Fruit fly (Drosophila melanogaster) whole organism, embryonic: ENCODE measurements around the gene CG8326.
A peak's percentile ranks its signal among the peaks of the same experiment; 100 is the strongest.

Experiments
- Atf3 ChIP-seq: fragments of 200-800 bp; sonication (Bioruptor generic); optimal IDR thresholded peaks from 3 replicates; lab custom pipeline; 2016; ENCODE audit warnings: missing biosample characterization, missing genetic modification characterization
- CG10979 ChIP-seq: fragments of 200-800 bp; sonication (Bioruptor generic); optimal IDR thresholded peaks from 2 replicates; lab custom pipeline; 2018; ENCODE audit warnings: missing biosample characterization, mild to moderate bottlenecking, missing genetic modification characterization, moderate library complexity
- CG11398 ChIP-seq: fragments of 200-800 bp; sonication (Bioruptor generic); optimal IDR thresholded peaks from 2 replicates; lab custom pipeline; 2016; ENCODE audit warnings: missing biosample characterization, missing genetic modification characterization
- CG11504 ChIP-seq: fragments of 200-800 bp; sonication (Bioruptor generic); optimal IDR thresholded peaks from 3 replicates; lab custom pipeline; 2019; ENCODE audit warnings: missing biosample characterization, mild to moderate bottlenecking, missing genetic modification characterization, moderate library complexity
- CG11723 ChIP-seq: fragments of 200-800 bp; sonication (Bioruptor generic); optimal IDR thresholded peaks from 2 replicates; lab custom pipeline; 2017; ENCODE audit warnings: missing biosample characterization, mild to moderate bottlenecking, missing genetic modification characterization
- CG12104 ChIP-seq: fragments of 200-800 bp; sonication (Bioruptor generic); optimal IDR thresholded peaks from 3 replicates; lab custom pipeline; 2016; ENCODE audit warnings: missing biosample characterization, missing genetic modification characterization
- CG12744 ChIP-seq: fragments of 200-800 bp; sonication (Bioruptor generic); optimal IDR thresholded peaks from 2 replicates; lab custom pipeline; 2016; ENCODE audit warnings: missing biosample characterization, missing genetic modification characterization
- CG14667 ChIP-seq: fragments of 200-800 bp; sonication (Bioruptor generic); IDR thresholded peaks from 2 replicates; pipeline ENCODE4 v1.3.6; 2022; ENCODE audit warnings: missing biosample characterization, missing genetic modification characterization
- CG15073 ChIP-seq: fragments of 200-800 bp; sonication (Bioruptor generic); optimal IDR thresholded peaks from 2 replicates; lab custom pipeline; 2016; ENCODE audit warnings: missing biosample characterization, missing genetic modification characterization
- CG15696 ChIP-seq: fragments of 200-800 bp; sonication (Bioruptor generic); optimal IDR thresholded peaks from 2 replicates; lab custom pipeline; 2019; ENCODE audit warnings: missing biosample characterization, mild to moderate bottlenecking, missing genetic modification characterization, moderate library complexity
- CG16815 ChIP-seq: fragments of 200-800 bp; sonication (Bioruptor generic); optimal IDR thresholded peaks from 3 replicates; lab custom pipeline; 2017; ENCODE audit warnings: missing biosample characterization, mild to moderate bottlenecking, missing genetic modification characterization
- CG18599 ChIP-seq: fragments of 200-800 bp; sonication (Bioruptor generic); optimal IDR thresholded peaks from 3 replicates; lab custom pipeline; 2017; ENCODE audit warnings: missing biosample characterization, missing genetic modification characterization, mild to moderate bottlenecking, moderate library complexity, missing genetic modification reagents
- CG2129 ChIP-seq: fragments of 200-800 bp; sonication (Bioruptor generic); IDR thresholded peaks from 2 replicates; pipeline ENCODE4 v1.3.6; 2022; ENCODE audit warnings: missing biosample characterization, missing genetic modification characterization; ENCODE audit not compliant: partially characterized antibody
- CG2712 ChIP-seq: fragments of 200-800 bp; optimal IDR thresholded peaks from 3 replicates; lab custom pipeline; 2019; ENCODE audit warnings: missing biosample characterization, mild to moderate bottlenecking, missing genetic modification characterization, moderate library complexity
- CG3065 ChIP-seq: fragments of 200-800 bp; sonication (Bioruptor generic); optimal IDR thresholded peaks from 2 replicates; lab custom pipeline; 2016; ENCODE audit warnings: missing biosample characterization, missing genetic modification characterization
- CG31388 ChIP-seq: fragments of 200-800 bp; sonication (Bioruptor generic); optimal IDR thresholded peaks from 2 replicates; lab custom pipeline; 2016; ENCODE audit warnings: missing biosample characterization, missing genetic modification characterization
- CG3407 ChIP-seq: fragments of 200-800 bp; sonication (Bioruptor generic); optimal IDR thresholded peaks from 2 replicates; lab custom pipeline; 2018; ENCODE audit warnings: missing biosample characterization, mild to moderate bottlenecking, missing genetic modification characterization
- CG34422 ChIP-seq: fragments of 200-800 bp; sonication (Bioruptor generic); IDR thresholded peaks from 3 replicates; pipeline ENCODE4 v1.3.6; 2022; ENCODE audit warnings: missing biosample characterization, missing genetic modification characterization
- CG3847 ChIP-seq: fragments of 200-800 bp; sonication (Bioruptor generic); IDR thresholded peaks from 2 replicates; pipeline ENCODE4 v1.3.6; 2022; ENCODE audit warnings: missing biosample characterization, missing genetic modification characterization
- CG5245 ChIP-seq: fragments of 200-800 bp; sonication (Bioruptor generic); optimal IDR thresholded peaks from 3 replicates; lab custom pipeline; 2016; ENCODE audit warnings: missing biosample characterization, missing genetic modification characterization
- CG6175 ChIP-seq: fragments of 200-800 bp; sonication (Bioruptor generic); IDR thresholded peaks from 3 replicates; pipeline ENCODE4 v1.3.6; 2022; ENCODE audit warnings: missing biosample characterization, missing genetic modification characterization
- CG6765 ChIP-seq: fragments of 200-800 bp; sonication (Bioruptor generic); optimal IDR thresholded peaks from 3 replicates; lab custom pipeline; 2017; ENCODE audit warnings: missing biosample characterization, mild to moderate bottlenecking, missing genetic modification characterization
- CG6813 ChIP-seq: fragments of 200-800 bp; sonication (Bioruptor generic); optimal IDR thresholded peaks from 2 replicates; lab custom pipeline; 2017; ENCODE audit warnings: missing biosample characterization, missing genetic modification characterization, mild to moderate bottlenecking, moderate library complexity, missing genetic modification reagents
- E2f1 ChIP-seq: fragments of 200-800 bp; sonication (Bioruptor generic); IDR thresholded peaks from 2 replicates; pipeline ENCODE4 v1.3.6; 2022; ENCODE audit warnings: missing biosample characterization, missing genetic modification characterization
- Elba2 ChIP-seq: fragments of 200-800 bp; sonication (Bioruptor generic); optimal IDR thresholded peaks from 3 replicates; lab custom pipeline; 2016; ENCODE audit warnings: missing biosample characterization, missing genetic modification characterization
- HLH3B ChIP-seq: fragments of 200-800 bp; sonication (Bioruptor generic); IDR thresholded peaks from 2 replicates; pipeline ENCODE4 v1.3.6; 2022; ENCODE audit warnings: missing biosample characterization, missing genetic modification characterization
- Hmx ChIP-seq: fragments of 200-800 bp; sonication (Bioruptor generic); optimal IDR thresholded peaks from 2 replicates; lab custom pipeline; 2016; ENCODE audit warnings: missing biosample characterization, missing genetic modification characterization
- Lhr ChIP-seq: fragments of 200-800 bp; sonication (Bioruptor generic); optimal IDR thresholded peaks from 3 replicates; lab custom pipeline; 2017; ENCODE audit warnings: mild to moderate bottlenecking, missing biosample characterization, missing genetic modification reagents, missing genetic modification characterization
- Nf-YB ChIP-seq: fragments of 200-800 bp; sonication (Bioruptor generic); optimal IDR thresholded peaks from 3 replicates; lab custom pipeline; 2019; ENCODE audit warnings: missing biosample characterization, mild to moderate bottlenecking, missing genetic modification characterization, moderate library complexity
- PHDP ChIP-seq: fragments of 200-800 bp; sonication (Bioruptor generic); optimal IDR thresholded peaks from 3 replicates; lab custom pipeline; 2018; ENCODE audit warnings: missing biosample characterization, mild to moderate bottlenecking, missing genetic modification characterization, moderate library complexity
- Stat92E ChIP-seq, 3 experiments: fragments of >200 bp in 2 of 3; fragments of 200-800 bp in 1 of 3; sonication (Bioruptor generic) in 1 of 3; optimal IDR thresholded peaks; 2 replicates each; lab custom pipeline; 2017 to 2019; ENCODE audit warnings: missing biosample characterization in 3 of 3, missing genetic modification characterization in 3 of 3, mild to moderate bottlenecking in 1 of 3, moderate library complexity in 1 of 3
- Trl ChIP-seq, 3 experiments: fragments of >200 bp in 2 of 3; fragments of 200-800 bp in 1 of 3; sonication (Bioruptor generic) in 1 of 3; optimal IDR thresholded peaks; 2 replicates in 1 of 3; 3 replicates in 2 of 3; lab custom pipeline; 2016 to 2017; ENCODE audit warnings: missing biosample characterization in 1 of 3, missing genetic modification characterization in 1 of 3
- bsh ChIP-seq, 2 experiments: fragments of 200-800 bp; sonication (Bioruptor generic); optimal IDR thresholded peaks; 2 replicates each; lab custom pipeline; 2017 to 2018; ENCODE audit warnings: mild to moderate bottlenecking in 2 of 2, missing biosample characterization in 2 of 2, missing genetic modification characterization in 2 of 2, moderate library complexity in 1 of 2
- da ChIP-seq: fragments of 200-800 bp; sonication (Bioruptor generic); optimal IDR thresholded peaks from 2 replicates; lab custom pipeline; 2016; ENCODE audit warnings: missing biosample characterization, missing genetic modification characterization
- ems ChIP-seq: fragments of 200-800 bp; sonication (Bioruptor generic); optimal IDR thresholded peaks from 3 replicates; lab custom pipeline; 2016; ENCODE audit warnings: missing biosample characterization, missing genetic modification characterization
- gt ChIP-seq: fragments of 200-800 bp; sonication (Bioruptor generic); IDR thresholded peaks from 2 replicates; pipeline ENCODE4 v1.3.6; 2022; ENCODE audit warnings: missing biosample characterization, missing genetic modification characterization
- ham ChIP-seq: fragments of 200-800 bp; sonication (Bioruptor generic); IDR thresholded peaks from 2 replicates; pipeline ENCODE4 v1.3.6; 2022; ENCODE audit warnings: missing biosample characterization, missing genetic modification characterization
- hbn ChIP-seq: fragments of 200-800 bp; sonication (Bioruptor generic); IDR thresholded peaks from 2 replicates; pipeline ENCODE4 v1.3.6; 2022; ENCODE audit warnings: missing biosample characterization, missing genetic modification characterization; ENCODE audit not compliant: partially characterized antibody
- jumu ChIP-seq: fragments of 200-800 bp; sonication (Bioruptor generic); optimal IDR thresholded peaks from 3 replicates; lab custom pipeline; 2016; ENCODE audit warnings: missing biosample characterization, missing genetic modification characterization
- kah ChIP-seq: fragments of 200-800 bp; sonication (Bioruptor generic); optimal IDR thresholded peaks from 2 replicates; lab custom pipeline; 2018; ENCODE audit warnings: missing biosample characterization, mild to moderate bottlenecking, missing genetic modification characterization
- luna ChIP-seq: fragments of 200-800 bp; sonication (Bioruptor generic); optimal IDR thresholded peaks from 2 replicates; lab custom pipeline; 2016; ENCODE audit warnings: missing biosample characterization, missing genetic modification characterization
- nerfin-1 ChIP-seq: fragments of 200-800 bp; sonication (Bioruptor generic); optimal IDR thresholded peaks from 3 replicates; lab custom pipeline; 2019; ENCODE audit warnings: missing biosample characterization, mild to moderate bottlenecking, missing genetic modification characterization, moderate library complexity
- odd ChIP-seq: fragments of 200-800 bp; sonication (Bioruptor generic); optimal IDR thresholded peaks from 2 replicates; lab custom pipeline; 2017; ENCODE audit warnings: missing biosample characterization, mild to moderate bottlenecking, missing genetic modification characterization
- p53 ChIP-seq: fragments of 200-800 bp; sonication (Bioruptor generic); optimal IDR thresholded peaks from 2 replicates; lab custom pipeline; 2016; ENCODE audit warnings: missing biosample characterization, missing genetic modification characterization
- peb ChIP-seq: fragments of 200-800 bp; sonication (Bioruptor generic); IDR thresholded peaks from 2 replicates; pipeline ENCODE4 v1.3.6; 2022; ENCODE audit warnings: missing biosample characterization, missing genetic modification characterization
- sens-2 ChIP-seq: fragments of 200-800 bp; sonication (Bioruptor generic); IDR thresholded peaks from 2 replicates; pipeline ENCODE4 v1.3.6; 2022; ENCODE audit warnings: missing biosample characterization, missing genetic modification characterization
- so ChIP-seq: fragments of 200-800 bp; sonication (Bioruptor generic); IDR thresholded peaks from 3 replicates; pipeline ENCODE4 v1.3.6; 2022; ENCODE audit warnings: missing biosample characterization, missing genetic modification characterization
- sr ChIP-seq: fragments of 200-800 bp; sonication (Bioruptor generic); IDR thresholded peaks from 3 replicates; pipeline ENCODE4 v1.3.6; 2022; ENCODE audit warnings: missing biosample characterization, missing genetic modification characterization
- stwl ChIP-seq: fragments of 200-800 bp; sonication (Bioruptor generic); optimal IDR thresholded peaks from 3 replicates; lab custom pipeline; 2018; ENCODE audit warnings: missing biosample characterization, mild to moderate bottlenecking, missing genetic modification characterization, moderate library complexity
- zf30C ChIP-seq: fragments of 200-800 bp; sonication (Bioruptor generic); optimal IDR thresholded peaks from 3 replicates; lab custom pipeline; 2018; ENCODE audit warnings: missing biosample characterization, mild to moderate bottlenecking, missing genetic modification characterization

CG8326 gene

dm6 chrX:17581606-17582281 is 47.5 kb downstream of the CG8326 start (continued):
- TF ChIP-seq CG3847 (GFP tag; lab: Robert Waterston, UW) = no peak
- no peak for TF ChIP-seq sens-2 (GFP tag; lab: Robert Waterston, UW)
- TF ChIP-seq stwl = no peak
- TF ChIP-seq PHDP = peak; percentile 14
- no peak for TF ChIP-seq luna
- TF ChIP-seq CG14667 (GFP tag; lab: Robert Waterston, UW) = no peak
- peak; percentile 30 for TF ChIP-seq CG6813 (GFP tag; lab: Kevin White, UChicago)
- peak; percentile 43 for TF ChIP-seq Nf-YB (GFP tag; lab: Kevin White, UChicago)
- no peak for TF ChIP-seq CG31388 (GFP tag; lab: Kevin White, UChicago)
- no peak for TF ChIP-seq sr
- no peak for TF ChIP-seq Atf3 (GFP tag; lab: Kevin White, UChicago)
- TF ChIP-seq ems (GFP tag; lab: Kevin White, UChicago) = no peak
- no peak for TF ChIP-seq HLH3B (GFP tag; lab: Robert Waterston, UW)
- peak; percentile 7 for TF ChIP-seq CG16815
- TF ChIP-seq CG18599 (GFP tag; lab: Kevin White, UChicago) = no peak
- TF ChIP-seq gt (GFP tag; lab: Robert Waterston, UW) = no peak
- TF ChIP-seq zf30C (GFP tag; lab: Kevin White, UChicago) = no peak
- no peak for TF ChIP-seq hbn (GFP tag; lab: Robert Waterston, UW)
- TF ChIP-seq CG3065 (GFP tag; lab: Kevin White, UChicago) = no peak
- no peak for TF ChIP-seq E2f1 (GFP tag; lab: Robert Waterston, UW)
- TF ChIP-seq p53 (GFP tag; lab: Kevin White, UChicago) = no peak
- peak; percentile 18 for TF ChIP-seq CG15696 (tag; lab: Kevin White, UChicago)
- TF ChIP-seq so (GFP tag; lab: Robert Waterston, UW) = no peak
- TF ChIP-seq CG2712 (tag; lab: Kevin White, UChicago) = peak; percentile 66
- TF ChIP-seq odd (GFP tag; lab: Kevin White, UChicago) = no peak
- peak; percentile 39 for TF ChIP-seq CG11504 (tag; lab: Kevin White, UChicago)
- no peak for TF ChIP-seq CG34422 (GFP tag; lab: Robert Waterston, UW)
- no peak for TF ChIP-seq Stat92E (GFP tag; optimal IDR thresholded peaks at IDR 0.05; lab: Kevin White, UChicago)
- TF ChIP-seq CG11723 (GFP tag; lab: Kevin White, UChicago) = no peak
- TF ChIP-seq Lhr = no peak
- TF ChIP-seq Hmx (GFP tag; lab: Kevin White, UChicago) = no peak
- no peak for TF ChIP-seq CG6765 (GFP tag; lab: Kevin White, UChicago)
- no peak for TF ChIP-seq jumu (GFP tag; lab: Kevin White, UChicago)
- 0 out of 2 replicates have a peak, but pooled peaks have one; percentile 11 for TF ChIP-seq peb (GFP tag; lab: Robert Waterston, UW)
- no peak for TF ChIP-seq CG5245 (GFP tag; lab: Kevin White, UChicago)
- no peak for TF ChIP-seq CG12104 (GFP tag; lab: Kevin White, UChicago)
- no peak for TF ChIP-seq CG3407 (GFP tag; lab: Kevin White, UChicago)
- peak in 1 of 2 experiments; percentile 51 for TF ChIP-seq bsh (GFP tag; optimal IDR thresholded peaks at IDR 0.05; lab: Kevin White, UChicago)
- TF ChIP-seq CG6175 (GFP tag; lab: Robert Waterston, UW) = no peak
- no peak for TF ChIP-seq CG12744 (GFP tag; lab: Kevin White, UChicago)
- no peak for TF ChIP-seq Elba2 (GFP tag; lab: Kevin White, UChicago)
- TF ChIP-seq CG15073 (GFP tag; lab: Kevin White, UChicago) = no peak
- no peak for TF ChIP-seq nerfin-1
- no peak for TF ChIP-seq ham
- no peak for TF ChIP-seq CG2129
- peak; percentile 65 for TF ChIP-seq CG10979 (tag; lab: Kevin White, UChicago)
- no peak for TF ChIP-seq CG11398
- no peak for TF ChIP-seq kah (GFP tag; lab: Kevin White, UChicago)
- no peak for TF ChIP-seq da (GFP tag; lab: Kevin White, UChicago)
- TF ChIP-seq Trl (optimal IDR thresholded peaks at IDR 0.05; lab: Kevin White, UChicago) = no peak
- no peak for TF ChIP-seq Trl (GFP tag; optimal IDR thresholded peaks at IDR 0.05; lab: Kevin White, UChicago)
